Fruit fly (Drosophila melanogaster): Measurements from ENCODE around the gene CG16798.

The CG16798 gene

dm6 chr2L:20416754-20417563 lies 34.8 kb upstream of the CG16798 start, which contains the start of the genes CG10949 and Arpc2 (continued):
- TF ChIP-seq Eip75B (GFP tag; optimal IDR thresholded peaks at IDR 0.05) = no peak
- TF ChIP-seq Sox14 (GFP tag; optimal IDR thresholded peaks at IDR 0.05) = no peak
- TF ChIP-seq CG6854 (GFP tag; optimal IDR thresholded peaks at IDR 0.05) = no peak
- peak; percentile 51 for TF ChIP-seq achi (GFP tag; optimal IDR thresholded peaks at IDR 0.05)
- TF ChIP-seq CG8632 (GFP tag; optimal IDR thresholded peaks at IDR 0.05) = peak; percentile 1
- TF ChIP-seq CG6808 (GFP tag; optimal IDR thresholded peaks at IDR 0.05) = no peak
- TF ChIP-seq Gug (GFP tag; IDR thresholded peaks at IDR 0.05) = peak; percentile 61
- peak; percentile 11 for TF ChIP-seq CG10669 (GFP tag; optimal IDR thresholded peaks at IDR 0.05)
- no peak for TF ChIP-seq Sox15 (GFP tag; optimal IDR thresholded peaks at IDR 0.05)
- peak; percentile 71 for TF ChIP-seq CG32006 (GFP tag; optimal IDR thresholded peaks at IDR 0.05)
- 0 out of 3 replicates have a peak, but pooled peaks have one; percentile 35 for TF ChIP-seq CG8119 (GFP tag; IDR thresholded peaks at IDR 0.05)
- TF ChIP-seq net (GFP tag; optimal IDR thresholded peaks at IDR 0.05) = peak; percentile 33
- TF ChIP-seq eg (GFP tag; IDR thresholded peaks at IDR 0.05) = peak; percentile 58
- no peak for TF ChIP-seq dsx (GFP tag; optimal IDR thresholded peaks at IDR 0.05; ENCODE audit: poor library complexity, severe bottlenecking)
- no peak for TF ChIP-seq ss (GFP tag; optimal IDR thresholded peaks at IDR 0.05)
- peak; percentile 38 for TF ChIP-seq acj6 (GFP tag; optimal IDR thresholded peaks at IDR 0.05)
- TF ChIP-seq pdm3 (GFP tag; optimal IDR thresholded peaks at IDR 0.05) = peak; percentile 23
- peak; percentile 5 for TF ChIP-seq Lpt (GFP tag; optimal IDR thresholded peaks at IDR 0.05)
- TF ChIP-seq Eip93F (GFP tag; optimal IDR thresholded peaks at IDR 0.05) = no peak
- TF ChIP-seq CG16779 (tag; optimal IDR thresholded peaks at IDR 0.05) = no peak
- TF ChIP-seq esn (GFP tag; optimal IDR thresholded peaks at IDR 0.05) = peak; percentile 33
- TF ChIP-seq CG9139 (GFP tag; optimal IDR thresholded peaks at IDR 0.05) = no peak
- peak; percentile 20 for TF ChIP-seq Smox (GFP tag; optimal IDR thresholded peaks at IDR 0.05)
- TF ChIP-seq CG8319 (GFP tag; optimal IDR thresholded peaks at IDR 0.05) = no peak
- TF ChIP-seq CG31627 (GFP tag; optimal IDR thresholded peaks at IDR 0.05) = peak; percentile 5
- TF ChIP-seq CG11902 (GFP tag; optimal IDR thresholded peaks at IDR 0.05) = no peak
- TF ChIP-seq Met (GFP tag; optimal IDR thresholded peaks at IDR 0.05) = peak; percentile 39
- TF ChIP-seq Ets96B (tag; optimal IDR thresholded peaks at IDR 0.05) = peak; percentile 43
- TF ChIP-seq CG6276 (GFP tag; optimal IDR thresholded peaks at IDR 0.05) = no peak
- TF ChIP-seq CG6792 (GFP tag; optimal IDR thresholded peaks at IDR 0.05) = peak; percentile 25

- TF ChIP-seq esn (GFP tag; optimal IDR thresholded peaks at IDR 0.05) (peak; percentile 62), net (GFP tag; optimal IDR thresholded peaks at IDR 0.05) (no peak), achi (GFP tag; optimal IDR thresholded peaks at IDR 0.05) (peak; percentile 20), Ets96B (tag; optimal IDR thresholded peaks at IDR 0.05) (no peak), Sox102F (GFP tag; optimal IDR thresholded peaks at IDR 0.05) (peak; percentile 23), Sox15 (GFP tag; optimal IDR thresholded peaks at IDR 0.05) (peak; percentile 12), Eip75B (GFP tag; optimal IDR thresholded peaks at IDR 0.05) (peak; percentile 33), CG8319 (GFP tag; optimal IDR thresholded peaks at IDR 0.05) (peak; percentile 2), CG10631 (GFP tag; optimal IDR thresholded peaks at IDR 0.05) (peak; percentile 3), cyc (GFP tag; optimal IDR thresholded peaks at IDR 0.05) (peak; percentile 61), CG8632 (GFP tag; optimal IDR thresholded peaks at IDR 0.05) (no peak), Hr4 (GFP tag; optimal IDR thresholded peaks at IDR 0.05) (peak; percentile 41), vri (GFP tag; optimal IDR thresholded peaks at IDR 0.05) (no peak), dac (GFP tag; optimal IDR thresholded peaks at IDR 0.05) (peak; percentile 23), CG6808 (GFP tag; optimal IDR thresholded peaks at IDR 0.05) (no peak), Eip93F (GFP tag; optimal IDR thresholded peaks at IDR 0.05) (no peak), topi (GFP tag; optimal IDR thresholded peaks at IDR 0.05) (peak; percentile 62), Sox14 (GFP tag; optimal IDR thresholded peaks at IDR 0.05) (peak; percentile 48), Blimp-1 (GFP tag; optimal IDR thresholded peaks at IDR 0.05) (no peak), ss (GFP tag; optimal IDR thresholded peaks at IDR 0.05) (no peak), Eip78C (GFP tag) (peak; percentile 80), CG32006 (GFP tag; optimal IDR thresholded peaks at IDR 0.05) (peak; percentile 27), CG11762 (GFP tag; optimal IDR thresholded peaks at IDR 0.05; ENCODE audit: insufficient read depth) (no peak), CG31627 (GFP tag; optimal IDR thresholded peaks at IDR 0.05) (peak; percentile 68), CG6163 (GFP tag; IDR thresholded peaks at IDR 0.05) (peak; percentile 51; the same call in 1 of the 3 replicates), salr (GFP tag; optimal IDR thresholded peaks at IDR 0.05) (peak in 1 of 2 experiments; percentile 20), Hr39 (GFP tag; optimal IDR thresholded peaks at IDR 0.05) (peak; percentile 54), CG8119 (GFP tag; IDR thresholded peaks at IDR 0.05) (no peak), Smox (GFP tag; optimal IDR thresholded peaks at IDR 0.05) (no peak), CG7368 (GFP tag; optimal IDR thresholded peaks at IDR 0.05) (no peak), Ets21C (GFP tag; optimal IDR thresholded peaks at IDR 0.05) (peak; percentile 41), CG6792 (GFP tag; optimal IDR thresholded peaks at IDR 0.05) (peak; percentile 37), svp (GFP tag) (no peak)
Measured at dm6 chr2L:20414750-20415211, 32.6 kb upstream of the CG16798 start, which contains the start of gene CG10947. Gene CG10947 (minus strand): TSS chr2L:20414800.

Data from whole organism, prepupa.